Worm (Caenorhabditis elegans) whole organism, young adult: ENCODE results near the gene paqr-1.

Source experiments
- C06A6.2 ChIP-seq: fragments of 200-800 bp; sonication (Bioruptor generic); conservative IDR thresholded peaks from 2 replicates; pipeline ENCODE4 v1.3.6; 2022; ENCODE audit warnings: missing genetic modification characterization, missing compliant biosample characterization
- C17E4.6 ChIP-seq: fragments of 200-800 bp; sonication (Bioruptor generic); IDR thresholded peaks from 2 replicates; pipeline ENCODE4 v1.3.6; 2022; ENCODE audit warnings: missing genetic modification reagents, missing genetic modification characterization, missing compliant biosample characterization
- D2030.7 ChIP-seq: fragments of 200-800 bp; sonication (Bioruptor generic); IDR thresholded peaks from 2 replicates; pipeline ENCODE4 v1.3.6; 2022; ENCODE audit warnings: missing genetic modification reagents, missing genetic modification characterization, missing compliant biosample characterization
- F22D6.2 ChIP-seq: sonication (generic microtip); optimal IDR thresholded peaks from 2 replicates; lab custom pipeline; 2016; ENCODE audit warnings: mild to moderate bottlenecking, missing genetic modification characterization, missing compliant biosample characterization
- F49E8.2 ChIP-seq: sonication (generic microtip); optimal IDR thresholded peaks from 3 replicates; lab custom pipeline; 2017; ENCODE audit warnings: missing genetic modification characterization, mild to moderate bottlenecking, missing compliant biosample characterization, antibody characterized with exemption, moderate library complexity; ENCODE audit not compliant: insufficient read depth
- F52B5.7 ChIP-seq: sonication (generic microtip); optimal IDR thresholded peaks from 2 replicates; lab custom pipeline; 2016; ENCODE audit warnings: mild to moderate bottlenecking, missing genetic modification characterization, missing compliant biosample characterization
- T07F8.4 ChIP-seq: sonication (generic microtip); optimal IDR thresholded peaks from 2 replicates; lab custom pipeline; 2016; ENCODE audit warnings: mild to moderate bottlenecking, missing genetic modification characterization, moderate library complexity, missing compliant biosample characterization
- T26A5.8 ChIP-seq: sonication (generic microtip); optimal IDR thresholded peaks from 2 replicates; lab custom pipeline; 2016; ENCODE audit warnings: missing genetic modification characterization, missing compliant biosample characterization
- Y53F4B.3 ChIP-seq: fragments of 200-800 bp; sonication (Bioruptor generic); IDR thresholded peaks from 2 replicates; pipeline ENCODE4 v1.3.6; 2022; ENCODE audit warnings: missing genetic modification reagents, missing genetic modification characterization, missing compliant biosample characterization
- Y53G8AR.9 ChIP-seq: fragments of 200-800 bp; sonication (Bioruptor generic); conservative IDR thresholded peaks from 2 replicates; pipeline ENCODE4 v1.3.6; 2022; ENCODE audit warnings: missing genetic modification reagents, missing genetic modification characterization, missing compliant biosample characterization
- Y79H2A.3 ChIP-seq: fragments of 200-800 bp; sonication (Bioruptor generic); conservative IDR thresholded peaks from 2 replicates; pipeline ENCODE4 v1.3.6; 2022; ENCODE audit warnings: missing genetic modification reagents, missing genetic modification characterization, missing compliant biosample characterization
- Y95B8A.8 ChIP-seq: fragments of 200-800 bp; sonication (Bioruptor generic); IDR thresholded peaks from 2 replicates; pipeline ENCODE4 v1.3.6; 2022; ENCODE audit warnings: missing genetic modification reagents, missing genetic modification characterization, missing compliant biosample characterization
- ZK185.1 ChIP-seq: sonication (generic microtip); optimal IDR thresholded peaks from 2 replicates; lab custom pipeline; 2016; ENCODE audit warnings: mild to moderate bottlenecking, missing genetic modification characterization, missing compliant biosample characterization; ENCODE audit not compliant: poor library complexity, severe bottlenecking
- attf-5 ChIP-seq: fragments of 200-800 bp; sonication (Bioruptor generic); optimal IDR thresholded peaks from 2 replicates; lab custom pipeline; 2018; ENCODE audit warnings: mild to moderate bottlenecking, missing genetic modification characterization, missing compliant biosample characterization
- attf-6 ChIP-seq: fragments of 200-800 bp; sonication (Bioruptor generic); IDR thresholded peaks from 2 replicates; pipeline ENCODE4 v1.3.6; 2022; ENCODE audit warnings: missing genetic modification reagents, missing genetic modification characterization, missing compliant biosample characterization
- cebp-1 ChIP-seq, 2 experiments: fragments of 200-800 bp in 1 of 2; sonication (Bioruptor generic) in 1 of 2; sonication (generic microtip) in 1 of 2; IDR thresholded peaks in 1 of 2; optimal IDR thresholded peaks in 1 of 2; 2 replicates each; pipeline versions ENCODE4 v1.3.6 to Lab custom; 2017 to 2022; ENCODE audit warnings: missing compliant biosample characterization in 2 of 2, missing genetic modification characterization in 2 of 2, mild to moderate bottlenecking in 1 of 2, missing genetic modification reagents in 1 of 2, moderate library complexity in 1 of 2
- ceh-100 ChIP-seq: fragments of 200-800 bp; sonication (Bioruptor generic); IDR thresholded peaks from 2 replicates; pipeline ENCODE4 v1.3.6; 2022; ENCODE audit warnings: missing genetic modification reagents, missing genetic modification characterization, missing compliant biosample characterization
- ceh-40 ChIP-seq: fragments of 200-800 bp; sonication (Bioruptor generic); IDR thresholded peaks from 2 replicates; pipeline ENCODE4 v1.3.6; 2022; ENCODE audit warnings: missing genetic modification characterization, missing compliant biosample characterization
- ceh-58 ChIP-seq: fragments of 200-800 bp; sonication (Bioruptor generic); IDR thresholded peaks from 2 replicates; pipeline ENCODE4 v1.3.6; 2022; ENCODE audit warnings: missing genetic modification characterization, missing compliant biosample characterization
- ceh-79 ChIP-seq: sonication (generic microtip); optimal IDR thresholded peaks from 2 replicates; lab custom pipeline; 2017; ENCODE audit warnings: mild to moderate bottlenecking, missing genetic modification characterization, missing compliant biosample characterization
- dpl-1 ChIP-seq: fragments of 150-350 bp; optimal IDR thresholded peaks from 2 replicates; lab custom pipeline; 2014; ENCODE audit warnings: missing biosample characterization, missing genetic modification reagents, missing genetic modification characterization
- efl-1 ChIP-seq: fragments of 150-350 bp; optimal IDR thresholded peaks from 2 replicates; lab custom pipeline; 2014; ENCODE audit warnings: missing biosample characterization, missing genetic modification reagents, missing genetic modification characterization
- egrh-3 ChIP-seq: fragments of 200-800 bp; sonication (Bioruptor generic); IDR thresholded peaks from 2 replicates; pipeline ENCODE4 v1.3.6; 2022; ENCODE audit warnings: missing genetic modification reagents, missing genetic modification characterization, missing compliant biosample characterization
- ets-4 ChIP-seq: fragments of 200-800 bp; sonication (Bioruptor generic); optimal IDR thresholded peaks from 2 replicates; lab custom pipeline; 2018; ENCODE audit warnings: mild to moderate bottlenecking, missing genetic modification characterization, missing compliant biosample characterization
- hmg-20 ChIP-seq: fragments of 200-800 bp; sonication (Bioruptor generic); IDR thresholded peaks from 2 replicates; pipeline ENCODE4 v1.3.6; 2022; ENCODE audit warnings: missing genetic modification reagents, missing genetic modification characterization, missing compliant biosample characterization
- let-607 ChIP-seq, 2 experiments: fragments of 200-800 bp in 1 of 2; sonication (Bioruptor generic) in 1 of 2; sonication (generic microtip) in 1 of 2; optimal IDR thresholded peaks; 2 replicates each; lab custom pipeline; 2016 to 2018; ENCODE audit warnings: mild to moderate bottlenecking in 2 of 2, missing compliant biosample characterization in 2 of 2, missing genetic modification characterization in 2 of 2, moderate library complexity in 2 of 2, missing genotype in 1 of 2
- lin-26 ChIP-seq: fragments of 200-800 bp; sonication (Bioruptor generic); IDR thresholded peaks from 2 replicates; pipeline ENCODE4 v1.3.6; 2022; ENCODE audit warnings: missing genetic modification reagents, missing genetic modification characterization, missing compliant biosample characterization
- mxl-1 ChIP-seq: sonication (generic microtip); optimal IDR thresholded peaks from 2 replicates; lab custom pipeline; 2016; ENCODE audit warnings: missing genetic modification characterization, missing compliant biosample characterization
- nfya-2 ChIP-seq: fragments of 200-800 bp; sonication (Bioruptor generic); IDR thresholded peaks from 2 replicates; pipeline ENCODE4 v1.3.6; 2022; ENCODE audit warnings: missing genetic modification reagents, missing genetic modification characterization, missing compliant biosample characterization
- nhr-80 ChIP-seq: sonication (generic microtip); optimal IDR thresholded peaks from 2 replicates; lab custom pipeline; 2016; ENCODE audit warnings: missing genetic modification characterization, missing compliant biosample characterization
- pbrm-1 ChIP-seq: fragments of 200-800 bp; sonication (Bioruptor generic); IDR thresholded peaks from 2 replicates; pipeline ENCODE4 v1.3.6; 2022; ENCODE audit warnings: missing genetic modification reagents, missing genetic modification characterization, missing compliant biosample characterization
- rcor-1 ChIP-seq: fragments of 200-800 bp; sonication (Bioruptor generic); IDR thresholded peaks from 2 replicates; pipeline ENCODE4 v1.3.6; 2022; ENCODE audit warnings: missing genetic modification reagents, missing genetic modification characterization, missing compliant biosample characterization
- rec-8 ChIP-seq, 2 experiments: sonication (generic microtip); optimal IDR thresholded peaks; 2 replicates each; lab custom pipeline; 2016; ENCODE audit warnings: mild to moderate bottlenecking in 2 of 2, missing genetic modification characterization in 2 of 2, missing genetic modification reagents in 2 of 2, missing genotype in 2 of 2, missing biosample characterization in 1 of 2, missing compliant biosample characterization in 1 of 2, moderate library complexity in 1 of 2
- repo-1 ChIP-seq: sonication (generic microtip); optimal IDR thresholded peaks from 2 replicates; lab custom pipeline; 2017; ENCODE audit warnings: mild to moderate bottlenecking, missing genetic modification characterization, missing compliant biosample characterization
- sea-2 ChIP-seq: fragments of 200-800 bp; sonication (Bioruptor generic); IDR thresholded peaks from 2 replicates; pipeline ENCODE4 v1.3.6; 2022; ENCODE audit warnings: missing genetic modification characterization, missing compliant biosample characterization
- snpc-1.3 ChIP-seq: sonication (generic microtip); optimal IDR thresholded peaks from 2 replicates; lab custom pipeline; 2017; ENCODE audit warnings: missing genetic modification characterization, mild to moderate bottlenecking, missing compliant biosample characterization, antibody characterized with exemption, moderate library complexity, missing genotype, missing genetic modification reagents; ENCODE audit not compliant: insufficient read depth
- snpc-3.4 ChIP-seq: sonication (generic microtip); optimal IDR thresholded peaks from 2 replicates; lab custom pipeline; 2017; ENCODE audit warnings: missing genetic modification characterization, mild to moderate bottlenecking, missing compliant biosample characterization, antibody characterized with exemption, moderate library complexity, missing genotype, missing genetic modification reagents
- snpc-4 ChIP-seq, 5 experiments: fragments of 150-350 bp in 1 of 5; sonication (generic microtip) in 4 of 5; optimal IDR thresholded peaks; 2 replicates each; lab custom pipeline; 2014 to 2018; ENCODE audit warnings: missing genetic modification characterization in 5 of 5, missing biosample characterization in 3 of 5, antibody characterized with exemption in 2 of 5, mild to moderate bottlenecking in 2 of 5, missing compliant biosample characterization in 2 of 5, missing genotype in 2 of 5, moderate library complexity in 2 of 5, missing genetic modification reagents in 1 of 5
- tbx-9 ChIP-seq: sonication (generic microtip); optimal IDR thresholded peaks from 2 replicates; lab custom pipeline; 2016; ENCODE audit warnings: borderline replicate concordance, missing genetic modification characterization, inconsistent platforms, missing compliant biosample characterization
- tlf-1 ChIP-seq: fragments of 200-800 bp; sonication (Bioruptor generic); optimal IDR thresholded peaks from 2 replicates; lab custom pipeline; 2018; ENCODE audit warnings: mild to moderate bottlenecking, missing genetic modification characterization, missing compliant biosample characterization
- unc-62 ChIP-seq: fragments of 150-350 bp; optimal IDR thresholded peaks from 2 replicates; lab custom pipeline; 2014; ENCODE audit warnings: missing biosample characterization, missing genetic modification reagents, missing genetic modification characterization
- zim-3 ChIP-seq: sonication (generic microtip); optimal IDR thresholded peaks from 2 replicates; lab custom pipeline; 2017; ENCODE audit warnings: mild to moderate bottlenecking, missing genetic modification characterization, moderate library complexity, missing compliant biosample characterization
- ztf-22 ChIP-seq: fragments of 200-800 bp; sonication (Bioruptor generic); optimal IDR thresholded peaks from 2 replicates; lab custom pipeline; 2018; ENCODE audit warnings: mild to moderate bottlenecking, missing genetic modification characterization, moderate library complexity, missing compliant biosample characterization
- ztf-26 ChIP-seq: sonication (generic microtip); optimal IDR thresholded peaks from 2 replicates; lab custom pipeline; 2017; ENCODE audit warnings: missing genetic modification characterization, missing compliant biosample characterization

paqr-1 gene

DNA sequence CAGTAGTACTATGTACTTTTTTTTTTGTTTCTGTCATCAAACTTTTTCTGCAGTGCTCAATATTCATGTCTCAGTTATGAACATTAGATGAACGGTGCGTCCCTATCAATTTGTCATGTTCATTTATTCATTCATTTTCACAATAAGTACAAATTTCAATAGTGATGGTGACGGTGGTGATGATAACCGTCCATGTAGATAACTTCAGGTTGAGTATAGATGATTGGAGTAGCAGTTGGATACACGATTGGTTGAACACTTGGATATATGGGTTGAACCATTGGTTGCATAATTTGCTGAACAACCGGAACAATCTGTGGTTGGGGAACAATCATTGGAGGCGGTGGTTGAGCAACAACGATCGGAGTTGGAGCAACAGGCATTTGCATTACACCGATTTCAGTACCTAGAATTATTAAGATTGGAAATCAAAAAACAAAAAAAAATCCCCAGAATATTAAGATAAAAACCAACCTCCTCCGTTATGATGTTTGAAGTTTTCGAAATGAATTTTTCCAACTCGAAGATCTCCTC, 32.9 kb upstream of the paqr-1 start (continued):
- TF ChIP-seq ceh-79 (no peak), unc-62 (GFP tag; lab: Kevin White, UChicago) (no peak), sea-2 (GFP tag; lab: Robert Waterston, UW) (no peak), egrh-3 (GFP tag; lab: Robert Waterston, UW) (no peak), rec-8 (tag; optimal IDR thresholded peaks at IDR 0.05; lab: Kevin White, UChicago) (no peak), T26A5.8 (tag; lab: Kevin White, UChicago) (no peak)

DNA sequence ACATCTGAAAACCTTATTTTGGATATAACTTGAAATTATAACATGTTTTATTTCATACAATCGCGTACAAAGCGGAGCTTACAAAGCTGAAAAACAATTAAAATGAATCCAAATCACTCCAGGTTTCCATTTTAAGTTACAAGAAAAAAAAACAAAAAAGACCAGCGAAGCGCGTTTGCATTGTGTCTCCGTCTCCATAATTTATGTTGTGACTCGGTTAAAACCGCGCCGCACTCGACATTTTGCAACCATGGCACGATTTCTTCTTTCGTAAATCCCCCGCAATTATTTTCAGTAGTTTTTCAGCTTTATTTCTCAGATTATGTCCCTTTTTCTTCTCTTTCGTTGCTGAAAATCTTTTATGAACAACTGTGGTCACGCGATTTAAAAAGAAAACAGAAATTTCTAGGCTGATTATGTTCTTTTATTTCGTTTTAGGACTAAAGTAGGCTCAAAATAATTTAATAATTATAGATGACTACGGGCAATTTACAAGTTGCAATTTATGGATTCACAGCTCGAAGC, 30.2 kb upstream of the paqr-1 start, which contains the start of the genes F38A5.2 and dnj-11:
Gene F38A5.2 (minus strand): TSS at position 4 of the 525 bp plus-strand sequence.
Gene dnj-11 (plus strand): TSS at position 475 of the 525 bp plus-strand sequence.
- peak; percentile 69 for TF ChIP-seq D2030.7
- no peak for TF ChIP-seq F22D6.2 (tag; lab: Kevin White, UChicago)
- peak; percentile 2 for TF ChIP-seq ZK185.1 (tag; lab: Kevin White, UChicago)
- TF ChIP-seq nhr-80 (tag; lab: Kevin White, UChicago): peak; percentile 40
- peak; percentile 42 for TF ChIP-seq snpc-1.3 (tag; lab: Kevin White, UChicago)
- no peak for TF ChIP-seq cebp-1 (GFP tag; IDR thresholded peaks at IDR 0.05; lab: Robert Waterston, UW)
- TF ChIP-seq cebp-1 (tag; optimal IDR thresholded peaks at IDR 0.05; lab: Kevin White, UChicago): peak; percentile 75
- peak; percentile 14 for TF ChIP-seq tlf-1 (GFP tag; lab: Kevin White, UChicago)
- peak; percentile 25 for TF ChIP-seq dpl-1 (GFP tag; lab: Kevin White, UChicago)
- peak; percentile 38; the same call in 1 of the 2 replicates for TF ChIP-seq rcor-1 (GFP tag; lab: Robert Waterston, UW)
- peak; percentile 45 for TF ChIP-seq snpc-4 (GFP tag; optimal IDR thresholded peaks at IDR 0.05; lab: Kevin White, UChicago)
- peak in 3 of 4 experiments; percentile 77 to 87 (median 80) for TF ChIP-seq snpc-4 (tag; optimal IDR thresholded peaks at IDR 0.05; lab: Kevin White, UChicago)
- no peak for TF ChIP-seq F52B5.7
- no peak for TF ChIP-seq attf-6 (GFP tag; lab: Robert Waterston, UW)
- TF ChIP-seq snpc-3.4 (tag; lab: Kevin White, UChicago): no peak
- no peak for TF ChIP-seq repo-1
- no peak for TF ChIP-seq ceh-79
- peak; percentile 67 for TF ChIP-seq pbrm-1
- TF ChIP-seq lin-26: no peak
- no peak for TF ChIP-seq Y79H2A.3 (GFP tag; lab: Robert Waterston, UW)
- TF ChIP-seq egrh-3 (GFP tag; lab: Robert Waterston, UW): 0 out of 2 replicates have a peak, but pooled peaks have one; percentile 24
- no peak for TF ChIP-seq hmg-20 (GFP tag; lab: Robert Waterston, UW)
- no peak for TF ChIP-seq ets-4 (GFP tag; lab: Kevin White, UChicago)
- no peak for TF ChIP-seq Y53F4B.3
- peak; percentile 54; the same call in 1 of the 2 replicates for TF ChIP-seq ceh-100
- 0 out of 2 replicates have a peak, but pooled peaks have one; percentile 23 for TF ChIP-seq Y95B8A.8 (GFP tag; lab: Robert Waterston, UW)
- no peak for TF ChIP-seq Y53G8AR.9 (GFP tag; lab: Robert Waterston, UW)
- TF ChIP-seq tbx-9 (tag; lab: Kevin White, UChicago): no peak
- no peak for TF ChIP-seq T07F8.4 (tag; lab: Kevin White, UChicago)
- TF ChIP-seq nfya-2 (GFP tag; lab: Robert Waterston, UW): no peak
- no peak for TF ChIP-seq zim-3
- TF ChIP-seq rec-8 (tag; optimal IDR thresholded peaks at IDR 0.05; lab: Kevin White, UChicago): no peak
- no peak for TF ChIP-seq ztf-26 (tag; lab: Kevin White, UChicago)
- no peak for TF ChIP-seq mxl-1 (tag; lab: Kevin White, UChicago)
- TF ChIP-seq ceh-58 (GFP tag; lab: Robert Waterston, UW): no peak
- peak; percentile 82 for TF ChIP-seq attf-5
- no peak for TF ChIP-seq ztf-22
- TF ChIP-seq F49E8.2: peak; percentile 49
- TF ChIP-seq C06A6.2: no peak
- TF ChIP-seq C17E4.6: no peak
- TF ChIP-seq ceh-40 (GFP tag; lab: Robert Waterston, UW): no peak
- TF ChIP-seq efl-1 (GFP tag; lab: Kevin White, UChicago): peak; percentile 61
- TF ChIP-seq let-607 (tag; optimal IDR thresholded peaks at IDR 0.05; lab: Kevin White, UChicago): no peak
